Worm (Caenorhabditis elegans): ENCODE data around the gene sri-28.
"Not testable (repeated sequence)": the region's sequence is repeated elsewhere in the genome, so short reads cannot be mapped to it uniquely, and the experiment has no call there.

Gene sri-28

ce11 chrII:3019807-3020206, 28.7 kb upstream of the sri-28 start, which contains the start of gene clec-3:
Gene clec-3, minus strand, starts transcription at chrII:3019907.
- TF ChIP-seq ceh-36 (tag; optimal IDR thresholded peaks at IDR 0.05) = no peak
- TF ChIP-seq hmbx-1 (tag; optimal IDR thresholded peaks at IDR 0.05) = no peak

DNA sequence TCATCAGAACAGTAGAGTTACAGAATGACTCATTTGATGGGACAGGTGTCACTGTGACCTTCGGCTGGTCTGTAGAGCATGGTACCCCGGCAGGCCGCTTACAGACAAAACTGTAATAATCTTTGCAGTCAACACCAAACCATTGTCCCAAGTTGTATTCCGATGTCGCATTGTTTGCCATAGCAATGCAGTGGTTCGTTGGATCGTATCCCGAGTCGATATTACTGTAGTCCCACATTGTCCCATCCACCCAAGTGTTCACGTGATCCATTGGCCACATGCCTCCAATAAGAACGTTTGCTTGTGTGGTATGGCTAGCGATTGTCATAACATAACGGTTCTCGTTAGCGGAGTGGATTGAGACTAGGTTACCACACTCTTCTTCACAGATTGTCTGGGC, 27.6 kb upstream of the sri-28 start:
- no peak for TF ChIP-seq hmbx-1 (tag; optimal IDR thresholded peaks at IDR 0.05)
- no peak for TF ChIP-seq aly-1 (tag; optimal IDR thresholded peaks at IDR 0.05)
- TF ChIP-seq sea-1 (GFP tag; conservative IDR thresholded peaks at IDR 0.05) = no peak
- TF ChIP-seq hnd-1 (tag; optimal IDR thresholded peaks at IDR 0.05) = no peak
- no peak for TF ChIP-seq B0310.2 (tag; optimal IDR thresholded peaks at IDR 0.05)
- TF ChIP-seq ceh-36 (tag; optimal IDR thresholded peaks at IDR 0.05) = no peak
- TF ChIP-seq scrt-1 (GFP tag; IDR thresholded peaks at IDR 0.05) = no peak
- no peak for TF ChIP-seq tbx-37 (GFP tag; conservative IDR thresholded peaks at IDR 0.05)
- TF ChIP-seq hmg-4 (GFP tag; optimal IDR thresholded peaks at IDR 0.05) = no peak
- no peak for TF ChIP-seq tra-4 (tag; optimal IDR thresholded peaks at IDR 0.05)
- TF ChIP-seq pes-1 (GFP tag; IDR thresholded peaks at IDR 0.05) = no peak
- no peak for TF ChIP-seq ama-1 (optimal IDR thresholded peaks at IDR 0.05)

DNA sequence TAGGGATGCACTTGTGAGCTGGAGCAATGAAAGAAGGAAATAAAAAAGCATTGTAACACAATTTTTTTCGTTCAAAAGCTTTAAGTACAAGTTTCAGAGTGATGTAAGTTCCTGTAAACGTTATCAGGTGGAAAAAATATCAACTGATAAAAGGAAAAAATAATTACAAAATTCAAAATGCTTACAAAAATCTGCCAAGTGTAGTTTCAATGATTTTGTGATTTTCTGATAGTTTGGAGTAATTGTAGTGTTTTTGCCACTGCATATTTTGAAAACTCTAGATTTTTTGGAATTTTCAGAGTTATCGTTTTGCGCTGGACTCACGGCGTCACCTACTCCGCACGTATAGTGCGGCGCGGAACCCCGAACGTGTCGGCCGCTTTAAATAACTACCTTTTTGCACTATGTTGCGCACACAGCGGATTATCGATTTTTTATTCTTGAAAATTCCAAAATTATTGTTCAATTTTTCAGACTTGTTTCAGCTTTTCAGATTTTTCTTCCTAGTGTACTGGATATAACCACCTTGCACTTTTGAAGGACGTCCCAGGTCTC, 25.0 kb upstream of the sri-28 start, which contains the start of gene clec-2:
clec-2 (minus strand) TSS at position 51 of the 555 bp plus-strand sequence.
- no peak for TF ChIP-seq hmbx-1 (tag; optimal IDR thresholded peaks at IDR 0.05)
- TF ChIP-seq tra-4 (tag; optimal IDR thresholded peaks at IDR 0.05) = no peak
- no peak for TF ChIP-seq B0310.2 (tag; optimal IDR thresholded peaks at IDR 0.05)
- no peak for TF ChIP-seq tbx-11 (GFP tag; IDR thresholded peaks at IDR 0.05)
- no peak for TF ChIP-seq pes-1 (GFP tag; IDR thresholded peaks at IDR 0.05)
- no peak for TF ChIP-seq sea-1 (GFP tag; conservative IDR thresholded peaks at IDR 0.05)
- no peak for TF ChIP-seq hmg-4 (GFP tag; optimal IDR thresholded peaks at IDR 0.05)
- TF ChIP-seq ets-7 (tag; optimal IDR thresholded peaks at IDR 0.05) = no peak
- TF ChIP-seq tbx-37 (GFP tag; conservative IDR thresholded peaks at IDR 0.05) = no peak
- no peak for TF ChIP-seq ceh-36 (tag; optimal IDR thresholded peaks at IDR 0.05)
- no peak for TF ChIP-seq flt-1 (GFP tag; IDR thresholded peaks at IDR 0.05)
- TF ChIP-seq ceh-13 (GFP tag; optimal IDR thresholded peaks at IDR 0.05) = no peak
- TF ChIP-seq hnd-1 (tag; optimal IDR thresholded peaks at IDR 0.05) = no peak
- no peak for TF ChIP-seq ama-1 (optimal IDR thresholded peaks at IDR 0.05)
- TF ChIP-seq aly-1 (tag; optimal IDR thresholded peaks at IDR 0.05) = no peak
- no peak for TF ChIP-seq F13C5.2 (tag; optimal IDR thresholded peaks at IDR 0.05)
- TF ChIP-seq scrt-1 (GFP tag; IDR thresholded peaks at IDR 0.05) = no peak

DNA sequence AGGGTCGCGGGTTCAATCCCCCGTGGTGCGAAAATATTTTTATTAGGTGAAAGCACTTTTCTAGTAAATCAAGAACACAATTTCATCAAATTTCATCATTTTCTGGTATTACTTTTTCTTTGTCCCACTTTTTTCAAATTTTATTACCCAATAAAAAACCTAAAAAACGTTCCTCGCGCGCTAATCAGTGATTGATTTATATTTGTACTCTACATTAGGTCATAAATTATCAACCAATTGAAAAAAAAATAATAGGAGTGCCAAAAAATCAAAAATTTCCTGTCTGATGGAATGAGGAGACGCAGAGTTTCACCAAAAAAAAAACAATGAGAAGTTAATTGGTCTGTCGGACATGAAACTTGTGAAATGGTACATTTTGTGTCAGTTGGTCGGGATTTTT, 23.8 kb upstream of the sri-28 start:
- TF ChIP-seq ets-7 (tag; optimal IDR thresholded peaks at IDR 0.05) = no peak
- TF ChIP-seq tbx-11 (GFP tag; IDR thresholded peaks at IDR 0.05) = no peak

DNA sequence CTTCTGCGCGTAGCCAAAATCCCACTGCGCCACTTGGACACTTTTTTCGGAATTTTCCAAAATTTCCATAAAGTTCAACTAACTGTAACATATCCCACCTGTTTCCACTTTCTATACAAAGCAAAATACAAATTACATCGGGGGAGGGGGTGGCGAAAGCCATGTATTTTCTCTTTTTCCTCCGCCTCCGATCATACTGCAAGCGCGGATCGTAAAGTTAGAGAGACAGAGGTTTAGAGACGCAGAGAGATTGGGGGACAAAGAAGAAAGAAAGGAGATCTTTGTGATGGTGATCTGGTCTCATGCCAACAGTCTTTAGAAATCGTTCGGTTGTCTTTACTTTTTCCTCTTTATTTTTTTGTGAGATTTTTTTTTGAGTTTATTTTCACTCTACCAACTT, 20.2 kb upstream of the sri-28 start:
- TF ChIP-seq ceh-13 (GFP tag; optimal IDR thresholded peaks at IDR 0.05) (no peak), pes-1 (GFP tag; IDR thresholded peaks at IDR 0.05) (no peak), F13C5.2 (tag; optimal IDR thresholded peaks at IDR 0.05) (no peak), hnd-1 (tag; optimal IDR thresholded peaks at IDR 0.05) (no peak), tbx-37 (GFP tag; conservative IDR thresholded peaks at IDR 0.05) (no peak), scrt-1 (GFP tag; IDR thresholded peaks at IDR 0.05) (no peak), sea-1 (GFP tag; conservative IDR thresholded peaks at IDR 0.05) (no peak), aly-1 (tag; optimal IDR thresholded peaks at IDR 0.05) (no peak), ceh-36 (tag; optimal IDR thresholded peaks at IDR 0.05) (no peak), flt-1 (GFP tag; IDR thresholded peaks at IDR 0.05) (no peak), ama-1 (optimal IDR thresholded peaks at IDR 0.05) (no peak), B0310.2 (tag; optimal IDR thresholded peaks at IDR 0.05) (no peak), hmg-4 (GFP tag; optimal IDR thresholded peaks at IDR 0.05) (no peak), hmbx-1 (tag; optimal IDR thresholded peaks at IDR 0.05) (no peak), tra-4 (tag; optimal IDR thresholded peaks at IDR 0.05) (no peak), tbx-11 (GFP tag; IDR thresholded peaks at IDR 0.05) (no peak), ets-7 (tag; optimal IDR thresholded peaks at IDR 0.05) (no peak)

ce11 chrII:3030416-3030815, 18.1 kb upstream of the sri-28 start:
- TF ChIP-seq hmg-4 (GFP tag; optimal IDR thresholded peaks at IDR 0.05) (no peak), ceh-36 (tag; optimal IDR thresholded peaks at IDR 0.05) (no peak), F13C5.2 (tag; optimal IDR thresholded peaks at IDR 0.05) (no peak), sea-1 (GFP tag; conservative IDR thresholded peaks at IDR 0.05) (no peak), ceh-13 (GFP tag; optimal IDR thresholded peaks at IDR 0.05) (no peak), aly-1 (tag; optimal IDR thresholded peaks at IDR 0.05) (no peak), B0310.2 (tag; optimal IDR thresholded peaks at IDR 0.05) (no peak), ets-7 (tag; optimal IDR thresholded peaks at IDR 0.05) (no peak), tra-4 (tag; optimal IDR thresholded peaks at IDR 0.05) (no peak), pes-1 (GFP tag; IDR thresholded peaks at IDR 0.05) (no peak), hnd-1 (tag; optimal IDR thresholded peaks at IDR 0.05) (no peak), tbx-37 (GFP tag; conservative IDR thresholded peaks at IDR 0.05) (no peak), tbx-11 (GFP tag; IDR thresholded peaks at IDR 0.05) (no peak), flt-1 (GFP tag; IDR thresholded peaks at IDR 0.05) (no peak), scrt-1 (GFP tag; IDR thresholded peaks at IDR 0.05) (no peak), hmbx-1 (tag; optimal IDR thresholded peaks at IDR 0.05) (no peak)

ce11 chrII:3032480-3032879, 16.0 kb upstream of the sri-28 start, which contains the start of gene B0454.6:
Gene B0454.6, plus strand, starts transcription at chrII:3032780.
- TF ChIP-seq hmg-4 (GFP tag; optimal IDR thresholded peaks at IDR 0.05); hmbx-1 (tag; optimal IDR thresholded peaks at IDR 0.05); ceh-13 (GFP tag; optimal IDR thresholded peaks at IDR 0.05): not testable (repeated sequence)

ce11 chrII:3034914-3035313, 13.6 kb upstream of the sri-28 start:
- TF ChIP-seq ceh-36 (tag; optimal IDR thresholded peaks at IDR 0.05) (no peak), ceh-13 (GFP tag; optimal IDR thresholded peaks at IDR 0.05) (no peak), tbx-37 (GFP tag; conservative IDR thresholded peaks at IDR 0.05) (no peak), hnd-1 (tag; optimal IDR thresholded peaks at IDR 0.05) (no peak), hmg-4 (GFP tag; optimal IDR thresholded peaks at IDR 0.05) (no peak), F13C5.2 (tag; optimal IDR thresholded peaks at IDR 0.05) (no peak), hmbx-1 (tag; optimal IDR thresholded peaks at IDR 0.05) (no peak)
